Fruit fly (Drosophila melanogaster) whole organism, adult: ENCODE results near the gene CG11583.
A peak's percentile ranks its signal among the peaks of the same experiment; 100 is the strongest.

Source experiments
- CG11617 ChIP-seq: fragments of 200-800 bp; sonication (Bioruptor generic); optimal IDR thresholded peaks from 2 replicates; lab custom pipeline; 2017; ENCODE audit warnings: mild to moderate bottlenecking, missing biosample characterization, missing genetic modification reagents, missing genetic modification characterization
- CG12768 ChIP-seq: fragments of 200-800 bp; sonication (Bioruptor generic); optimal IDR thresholded peaks from 2 replicates; lab custom pipeline; 2017; ENCODE audit warnings: missing biosample characterization, missing genetic modification characterization, mild to moderate bottlenecking, moderate library complexity, missing genetic modification reagents
- CG14711 ChIP-seq: fragments of 200-800 bp; sonication (Bioruptor generic); optimal IDR thresholded peaks from 2 replicates; lab custom pipeline; 2018; ENCODE audit warnings: missing biosample characterization, mild to moderate bottlenecking, missing genetic modification characterization, moderate library complexity
- CG1620 ChIP-seq: fragments of 200-800 bp; sonication (Bioruptor generic); optimal IDR thresholded peaks from 2 replicates; lab custom pipeline; 2016; ENCODE audit warnings: missing biosample characterization, missing genetic modification characterization
- CG33017 ChIP-seq: fragments of 200-800 bp; sonication (Bioruptor generic); optimal IDR thresholded peaks from 2 replicates; lab custom pipeline; 2018; ENCODE audit warnings: missing biosample characterization, mild to moderate bottlenecking, missing genetic modification characterization, moderate library complexity
- CG5204 ChIP-seq: fragments of 200-800 bp; sonication (Bioruptor generic); optimal IDR thresholded peaks from 2 replicates; lab custom pipeline; 2016; ENCODE audit warnings: missing biosample characterization, missing genetic modification characterization
- CG7045 ChIP-seq: fragments of 200-800 bp; sonication (Bioruptor generic); optimal IDR thresholded peaks from 2 replicates; lab custom pipeline; 2017; ENCODE audit warnings: missing biosample characterization, mild to moderate bottlenecking, missing genetic modification characterization
- CG7101 ChIP-seq: fragments of 200-800 bp; sonication (Bioruptor generic); optimal IDR thresholded peaks from 2 replicates; lab custom pipeline; 2018; ENCODE audit warnings: missing biosample characterization, mild to moderate bottlenecking, missing genetic modification characterization, moderate library complexity
- Clk ChIP-seq: fragments of 200-800 bp; sonication (Bioruptor generic); optimal IDR thresholded peaks from 2 replicates; lab custom pipeline; 2017; ENCODE audit warnings: missing biosample characterization, missing genetic modification characterization
- Crg-1 ChIP-seq: fragments of 200-800 bp; sonication (Bioruptor generic); optimal IDR thresholded peaks from 2 replicates; lab custom pipeline; 2016; ENCODE audit warnings: missing biosample characterization, missing genetic modification characterization
- Hr96 ChIP-seq: fragments of 200-800 bp; sonication (Bioruptor generic); optimal IDR thresholded peaks from 2 replicates; lab custom pipeline; 2016; ENCODE audit warnings: missing biosample characterization, missing genetic modification characterization
- Mnt ChIP-seq: fragments of 200-800 bp; sonication (Bioruptor generic); optimal IDR thresholded peaks from 2 replicates; lab custom pipeline; 2016; ENCODE audit warnings: missing biosample characterization, mild to moderate bottlenecking, missing genetic modification characterization
- bab1 ChIP-seq: fragments of 200-800 bp; sonication (Bioruptor generic); optimal IDR thresholded peaks from 3 replicates; lab custom pipeline; 2019; ENCODE audit warnings: missing biosample characterization, mild to moderate bottlenecking, missing genetic modification characterization, moderate library complexity
- cic ChIP-seq: fragments of 200-800 bp; sonication (Bioruptor generic); optimal IDR thresholded peaks from 2 replicates; lab custom pipeline; 2017; ENCODE audit warnings: missing biosample characterization, mild to moderate bottlenecking, missing genetic modification characterization, moderate library complexity
- cnc ChIP-seq, 2 experiments: fragments of >200 bp; optimal IDR thresholded peaks; 2 replicates each; lab custom pipeline; 2017
- kay ChIP-seq: fragments of 200-800 bp; sonication (Bioruptor generic); peaks from one replicate; lab custom pipeline; 2016; ENCODE audit warnings: missing biosample characterization, missing genetic modification characterization, borderline replicate concordance
- ovo ChIP-seq: fragments of 200-800 bp; sonication (Bioruptor generic); optimal IDR thresholded peaks from 2 replicates; lab custom pipeline; 2016; ENCODE audit warnings: missing biosample characterization, missing genetic modification characterization
- pad ChIP-seq: fragments of 200-800 bp; sonication (Bioruptor generic); optimal IDR thresholded peaks from 3 replicates; lab custom pipeline; 2017; ENCODE audit warnings: missing biosample characterization, missing genetic modification characterization, mild to moderate bottlenecking, moderate library complexity, missing genetic modification reagents
- tj ChIP-seq: fragments of 200-800 bp; sonication (Bioruptor generic); optimal IDR thresholded peaks from 3 replicates; lab custom pipeline; 2017; ENCODE audit warnings: missing biosample characterization, mild to moderate bottlenecking, missing genetic modification characterization, moderate library complexity
- toe ChIP-seq: fragments of 200-800 bp; sonication (Bioruptor generic); optimal IDR thresholded peaks from 2 replicates; lab custom pipeline; 2016; ENCODE audit warnings: missing biosample characterization, missing genetic modification characterization

Gene CG11583

dm6 chr3L:4293711-4294110 lies 11.1 kb upstream of the CG11583 start:
- TF ChIP-seq cic (peak; percentile 39), CG7101 (tag; lab: Kevin White, UChicago) (peak; percentile 26), CG33017 (tag; lab: Kevin White, UChicago) (peak; percentile 54), CG11617 (peak; percentile 10), bab1 (GFP tag; lab: Kevin White, UChicago) (no peak)

dm6 chr3L:4293304-4293703 lies 10.7 kb upstream of the CG11583 start:
- TF ChIP-seq CG7101 (tag; lab: Kevin White, UChicago): no peak
- TF ChIP-seq CG12768 (GFP tag; lab: Kevin White, UChicago): no peak
- TF ChIP-seq tj (GFP tag; lab: Kevin White, UChicago): no peak
- TF ChIP-seq CG7045 (GFP tag; lab: Kevin White, UChicago): no peak
- no peak for TF ChIP-seq Mnt (GFP tag; lab: Kevin White, UChicago)
- no peak for TF ChIP-seq cnc (optimal IDR thresholded peaks at IDR 0.05; lab: Kevin White, UChicago)
- TF ChIP-seq ovo (GFP tag; lab: Kevin White, UChicago): no peak
- TF ChIP-seq CG5204 (GFP tag; lab: Kevin White, UChicago): no peak
- no peak for TF ChIP-seq toe
- TF ChIP-seq Hr96 (GFP tag; lab: Kevin White, UChicago): no peak
- no peak for TF ChIP-seq bab1 (GFP tag; lab: Kevin White, UChicago)
- TF ChIP-seq kay (GFP tag; lab: Kevin White, UChicago): no peak
- TF ChIP-seq CG14711 (tag; lab: Kevin White, UChicago): no peak
- TF ChIP-seq Crg-1 (GFP tag; lab: Kevin White, UChicago): no peak
- no peak for TF ChIP-seq CG11617
- no peak for TF ChIP-seq pad
- no peak for TF ChIP-seq CG1620 (GFP tag; lab: Kevin White, UChicago)

dm6 chr3L:4292120-4292697 lies 9.6 kb upstream of the CG11583 start, which contains the start of the genes CG15012 and Fdx2:
TSS of gene CG15012 (minus strand) at chr3L:4292246.
TSS of gene Fdx2 (plus strand) at chr3L:4292482.
- TF ChIP-seq Clk (GFP tag; lab: Kevin White, UChicago) (no peak), bab1 (GFP tag; lab: Kevin White, UChicago) (peak; percentile 12), tj (GFP tag; lab: Kevin White, UChicago) (peak; percentile 17), CG7101 (tag; lab: Kevin White, UChicago) (peak; percentile 8), Mnt (GFP tag; lab: Kevin White, UChicago) (peak; percentile 73), pad (peak; percentile 4), CG7045 (GFP tag; lab: Kevin White, UChicago) (no peak), CG1620 (GFP tag; lab: Kevin White, UChicago) (peak; percentile 24), CG14711 (tag; lab: Kevin White, UChicago) (peak; percentile 100)

dm6 chr3L:4288591-4289056 lies 6.0 kb upstream of the CG11583 start, which contains the start of gene Hexo1:
TSS of gene Hexo1 (plus strand) at chr3L:4288641.
- TF ChIP-seq CG11617 (peak; percentile 55), ovo (GFP tag; lab: Kevin White, UChicago) (no peak), CG14711 (tag; lab: Kevin White, UChicago) (peak; percentile 54), cic (peak; percentile 76), CG5204 (GFP tag; lab: Kevin White, UChicago) (no peak), kay (GFP tag; lab: Kevin White, UChicago) (no peak), Mnt (GFP tag; lab: Kevin White, UChicago) (peak; percentile 6), CG33017 (tag; lab: Kevin White, UChicago) (peak; percentile 73), CG12768 (GFP tag; lab: Kevin White, UChicago) (peak; percentile 68), CG7101 (tag; lab: Kevin White, UChicago) (peak; percentile 41)

dm6 chr3L:4286784-4287183 lies 4.2 kb upstream of the CG11583 start, which contains the start of gene TfIIEbeta:
TSS of gene TfIIEbeta (plus strand) at chr3L:4287038.
- TF ChIP-seq CG14711 (tag; lab: Kevin White, UChicago): peak; percentile 17
- TF ChIP-seq tj (GFP tag; lab: Kevin White, UChicago): peak; percentile 38
- no peak for TF ChIP-seq cic
- no peak for TF ChIP-seq Clk (GFP tag; lab: Kevin White, UChicago)
- peak; percentile 14 for TF ChIP-seq bab1 (GFP tag; lab: Kevin White, UChicago)
- no peak for TF ChIP-seq cnc (optimal IDR thresholded peaks at IDR 0.05; lab: Kevin White, UChicago)
- no peak for TF ChIP-seq pad

dm6 chr3L:4283428-4284089 lies 942 bp upstream of the CG11583 start, which contains the start of the genes srw and CG1316:
TSS of gene srw (minus strand) at chr3L:4283478.
TSS of gene CG1316 (plus strand) at chr3L:4283851.
- TF ChIP-seq bab1 (GFP tag; lab: Kevin White, UChicago) (peak; percentile 53), Mnt (GFP tag; lab: Kevin White, UChicago) (peak; percentile 41), CG7101 (tag; lab: Kevin White, UChicago) (no peak), CG7045 (GFP tag; lab: Kevin White, UChicago) (no peak), CG12768 (GFP tag; lab: Kevin White, UChicago) (peak; percentile 32)
